Worm (Caenorhabditis elegans) whole organism, L3 larva: ENCODE measurements around the gene K07C11.7.

Experiments
- ama-1 ChIP-seq: fragments of 150-350 bp; optimal IDR thresholded peaks from 2 replicates; lab custom pipeline; 2018
- fkh-2 ChIP-seq: fragments of 150-350 bp; optimal IDR thresholded peaks from 2 replicates; lab custom pipeline; 2014; ENCODE audit warnings: missing biosample characterization, missing genetic modification reagents, missing genetic modification characterization
- lin-39 ChIP-seq: fragments of 150-350 bp; optimal IDR thresholded peaks from 2 replicates; lab custom pipeline; 2018; ENCODE audit warnings: missing biosample characterization, missing genetic modification reagents, missing genetic modification characterization
- nhr-11 ChIP-seq: fragments of 150-350 bp; optimal IDR thresholded peaks from 2 replicates; lab custom pipeline; 2014; ENCODE audit warnings: missing biosample characterization, missing genetic modification characterization
- nhr-12 ChIP-seq: fragments of 150-350 bp; optimal IDR thresholded peaks from 2 replicates; lab custom pipeline; 2014; ENCODE audit warnings: missing biosample characterization, missing genetic modification characterization
- nhr-237 ChIP-seq: fragments of 150-350 bp; optimal IDR thresholded peaks from 2 replicates; lab custom pipeline; 2014; ENCODE audit warnings: missing biosample characterization, missing genetic modification characterization
- nhr-76 ChIP-seq: fragments of 150-350 bp; sonication (generic microtip); optimal IDR thresholded peaks from 5 replicates; lab custom pipeline; 2014; ENCODE audit warnings: missing biosample characterization, missing genetic modification characterization
- skn-1 ChIP-seq: fragments of 150-350 bp; optimal IDR thresholded peaks from 2 replicates; lab custom pipeline; 2014; ENCODE audit warnings: missing biosample characterization, missing genetic modification characterization
- unc-39 ChIP-seq: sonication (generic microtip); optimal IDR thresholded peaks from 4 replicates; lab custom pipeline; 2017; ENCODE audit warnings: missing biosample characterization, missing genetic modification characterization

ce11 chrV:8185737-8186136, 28.0 kb downstream of the K07C11.7 start, which contains the start of gene F20D6.2:
- no peak for TF ChIP-seq ama-1 (lab: Kevin White, UChicago)
- no peak for TF ChIP-seq nhr-237 (tag; lab: Kevin White, UChicago)
- no peak for TF ChIP-seq unc-39
- no peak for TF ChIP-seq skn-1
- TF ChIP-seq nhr-12, result no peak
- TF ChIP-seq fkh-2 (tag; lab: Kevin White, UChicago), result no peak
- TF ChIP-seq nhr-76 (tag; lab: Kevin White, UChicago), result no peak
- TF ChIP-seq lin-39 (tag; lab: Kevin White, UChicago), result no peak
- TF ChIP-seq nhr-11, result no peak
